Fruit fly (Drosophila melanogaster) whole organism, embryonic: ENCODE measurements around the gene Oatp33Eb.
A peak's percentile ranks its signal among the peaks of the same experiment; 100 is the strongest.

Experiments
- BtbVII ChIP-seq: fragments of 200-800 bp; sonication (Bioruptor generic); optimal IDR thresholded peaks from 3 replicates; lab custom pipeline; 2017; ENCODE audit warnings: missing biosample characterization, mild to moderate bottlenecking, missing genetic modification characterization
- C15 ChIP-seq: fragments of 200-800 bp; sonication (Bioruptor generic); IDR thresholded peaks from 3 replicates; pipeline ENCODE4 v1.3.6; 2022; ENCODE audit warnings: missing biosample characterization, missing genetic modification characterization
- CG11247 ChIP-seq: fragments of 200-800 bp; sonication (Bioruptor generic); IDR thresholded peaks from 2 replicates; pipeline ENCODE4 v1.3.6; 2022; ENCODE audit warnings: missing biosample characterization, missing genetic modification characterization
- CG17186 ChIP-seq: fragments of 200-800 bp; sonication (Bioruptor generic); optimal IDR thresholded peaks from 3 replicates; lab custom pipeline; 2017; ENCODE audit warnings: missing biosample characterization, missing genetic modification reagents, missing genetic modification characterization
- CG18476 ChIP-seq: fragments of 200-800 bp; sonication (Bioruptor generic); optimal IDR thresholded peaks from 2 replicates; lab custom pipeline; 2016; ENCODE audit warnings: missing biosample characterization, mild to moderate bottlenecking, missing genetic modification characterization
- CG2199 ChIP-seq: fragments of 200-800 bp; sonication (Bioruptor generic); IDR thresholded peaks from 3 replicates; pipeline ENCODE4 v1.3.6; 2022; ENCODE audit warnings: missing biosample characterization, missing genetic modification characterization
- CG2678 ChIP-seq: fragments of 200-800 bp; sonication (Bioruptor generic); optimal IDR thresholded peaks from 3 replicates; lab custom pipeline; 2019; ENCODE audit warnings: missing biosample characterization, mild to moderate bottlenecking, missing genetic modification characterization, moderate library complexity
- CG2889 ChIP-seq: fragments of 200-800 bp; sonication (Bioruptor generic); IDR thresholded peaks from 3 replicates; pipeline ENCODE4 v1.3.6; 2022; ENCODE audit warnings: missing biosample characterization, missing genetic modification characterization
- CG43689 ChIP-seq: fragments of 200-800 bp; sonication (Bioruptor generic); IDR thresholded peaks from 2 replicates; pipeline ENCODE4 v1.3.6; 2022; ENCODE audit warnings: missing biosample characterization, missing genetic modification characterization
- CG4730 ChIP-seq: fragments of 200-800 bp; sonication (Bioruptor generic); IDR thresholded peaks from 2 replicates; pipeline ENCODE4 v1.3.6; 2022; ENCODE audit warnings: missing biosample characterization, missing genetic modification characterization
- CG6272 ChIP-seq: fragments of 200-800 bp; sonication (Bioruptor generic); IDR thresholded peaks from 2 replicates; pipeline ENCODE4 v1.3.6; 2022; ENCODE audit warnings: missing biosample characterization, missing genetic modification characterization
- CG6791 ChIP-seq: fragments of 200-800 bp; sonication (Bioruptor generic); IDR thresholded peaks from 3 replicates; pipeline ENCODE4 v1.3.6; 2022; ENCODE audit warnings: missing biosample characterization, missing genetic modification characterization; ENCODE audit not compliant: partially characterized antibody
- CG8478 ChIP-seq: fragments of >200 bp; optimal IDR thresholded peaks from 2 replicates; lab custom pipeline; 2018
- CkIIα-i1 ChIP-seq: fragments of 200-800 bp; sonication (Bioruptor generic); IDR thresholded peaks from 2 replicates; pipeline ENCODE4 v1.3.6; 2022; ENCODE audit warnings: missing biosample characterization, missing genetic modification characterization
- Deaf1 ChIP-seq: fragments of 200-800 bp; optimal IDR thresholded peaks from 3 replicates; lab custom pipeline; 2019; ENCODE audit warnings: missing biosample characterization, mild to moderate bottlenecking, missing genetic modification characterization, moderate library complexity
- Doc3 ChIP-seq: fragments of 200-800 bp; sonication (Bioruptor generic); IDR thresholded peaks from 3 replicates; pipeline ENCODE4 v1.3.6; 2022; ENCODE audit warnings: missing biosample characterization, missing genetic modification characterization; ENCODE audit not compliant: partially characterized antibody
- E2f2 ChIP-seq: fragments of 200-800 bp; sonication (Bioruptor generic); IDR thresholded peaks from 2 replicates; pipeline ENCODE4 v1.3.6; 2022; ENCODE audit warnings: missing biosample characterization, missing genetic modification characterization
- Gsc ChIP-seq: fragments of 200-800 bp; sonication (Bioruptor generic); IDR thresholded peaks from 2 replicates; pipeline ENCODE4 v1.3.6; 2022; ENCODE audit warnings: missing biosample characterization, missing genetic modification characterization
- HLH3B ChIP-seq: fragments of 200-800 bp; sonication (Bioruptor generic); IDR thresholded peaks from 2 replicates; pipeline ENCODE4 v1.3.6; 2022; ENCODE audit warnings: missing biosample characterization, missing genetic modification characterization
- HLH4C ChIP-seq: fragments of 200-800 bp; sonication (Bioruptor generic); IDR thresholded peaks from 3 replicates; pipeline ENCODE4 v1.3.6; 2022; ENCODE audit warnings: missing biosample characterization, missing genetic modification characterization; ENCODE audit not compliant: partially characterized antibody
- Hand ChIP-seq: fragments of 200-800 bp; sonication (Bioruptor generic); optimal IDR thresholded peaks from 2 replicates; lab custom pipeline; 2017; ENCODE audit warnings: mild to moderate bottlenecking, missing biosample characterization, missing genetic modification reagents, missing genetic modification characterization
- Jarid2 ChIP-seq: fragments of 200-800 bp; sonication (Bioruptor generic); optimal IDR thresholded peaks from 3 replicates; lab custom pipeline; 2017; ENCODE audit warnings: mild to moderate bottlenecking, missing biosample characterization, missing genetic modification reagents, missing genetic modification characterization
- Neu2 ChIP-seq: fragments of 200-800 bp; sonication (Bioruptor generic); optimal IDR thresholded peaks from 3 replicates; lab custom pipeline; 2016; ENCODE audit warnings: missing biosample characterization, missing genetic modification characterization, borderline replicate concordance
- Pdp1 ChIP-seq, 2 experiments: fragments of 200-800 bp; sonication (Bioruptor generic); optimal IDR thresholded peaks; 3 replicates each; lab custom pipeline; 2016; ENCODE audit warnings: missing biosample characterization in 2 of 2, missing genetic modification characterization in 2 of 2, mild to moderate bottlenecking in 1 of 2, moderate library complexity in 1 of 2
- Scr ChIP-seq: fragments of 200-800 bp; sonication (Bioruptor generic); IDR thresholded peaks from 2 replicates; pipeline ENCODE4 v1.3.6; 2022; ENCODE audit warnings: missing biosample characterization, missing genetic modification characterization; ENCODE audit not compliant: partially characterized antibody
- Usf ChIP-seq: fragments of 200-800 bp; sonication (Bioruptor generic); optimal IDR thresholded peaks from 2 replicates; lab custom pipeline; 2017; ENCODE audit warnings: missing genotype, missing biosample characterization, missing genetic modification characterization
- Vsx1 ChIP-seq: fragments of 200-800 bp; sonication (Bioruptor generic); optimal IDR thresholded peaks from 2 replicates; lab custom pipeline; 2017; ENCODE audit warnings: missing biosample characterization, mild to moderate bottlenecking, missing genetic modification characterization, missing genetic modification reagents
- Xrp1 ChIP-seq: fragments of 200-800 bp; sonication (Bioruptor generic); IDR thresholded peaks from 2 replicates; pipeline ENCODE4 v1.3.6; 2022; ENCODE audit warnings: missing biosample characterization, missing genetic modification characterization
- az2 ChIP-seq: fragments of 200-800 bp; sonication (Bioruptor generic); optimal IDR thresholded peaks from 3 replicates; lab custom pipeline; 2016; ENCODE audit warnings: missing biosample characterization, missing genetic modification characterization
- bsh ChIP-seq, 2 experiments: fragments of 200-800 bp; sonication (Bioruptor generic); optimal IDR thresholded peaks; 2 replicates each; lab custom pipeline; 2017 to 2018; ENCODE audit warnings: mild to moderate bottlenecking in 2 of 2, missing biosample characterization in 2 of 2, missing genetic modification characterization in 2 of 2, moderate library complexity in 1 of 2
- chinmo ChIP-seq: fragments of 200-800 bp; sonication (Bioruptor generic); IDR thresholded peaks from 4 replicates; pipeline ENCODE4 v1.3.6; 2022; ENCODE audit warnings: missing biosample characterization, missing genetic modification characterization; ENCODE audit not compliant: partially characterized antibody
- dan ChIP-seq: fragments of 200-800 bp; sonication (Bioruptor generic); IDR thresholded peaks from 2 replicates; pipeline ENCODE4 v1.3.6; 2022; ENCODE audit warnings: missing biosample characterization, missing genetic modification characterization
- dati ChIP-seq: fragments of 200-800 bp; sonication (Bioruptor generic); IDR thresholded peaks from 2 replicates; pipeline ENCODE4 v1.3.6; 2022; ENCODE audit warnings: missing biosample characterization, missing genetic modification characterization
- h ChIP-seq: fragments of >200 bp; optimal IDR thresholded peaks from 2 replicates; lab custom pipeline; 2017
- inv ChIP-seq: fragments of 200-800 bp; sonication (Bioruptor generic); IDR thresholded peaks from 2 replicates; pipeline ENCODE4 v1.3.6; 2022; ENCODE audit warnings: missing biosample characterization, missing genetic modification characterization; ENCODE audit not compliant: partially characterized antibody
- lab ChIP-seq: fragments of 200-800 bp; sonication (Bioruptor generic); optimal IDR thresholded peaks from 3 replicates; lab custom pipeline; 2017; ENCODE audit warnings: missing biosample characterization, missing genetic modification characterization, mild to moderate bottlenecking, moderate library complexity, missing genetic modification reagents
- lbe ChIP-seq: fragments of 200-800 bp; sonication (Bioruptor generic); optimal IDR thresholded peaks from 2 replicates; lab custom pipeline; 2016; ENCODE audit warnings: missing biosample characterization, mild to moderate bottlenecking, missing genetic modification characterization
- lola ChIP-seq, 3 experiments: fragments of >200 bp in 2 of 3; fragments of 200-800 bp in 1 of 3; sonication (Bioruptor generic) in 1 of 3; optimal IDR thresholded peaks; 2 replicates each; lab custom pipeline; 2017 to 2019; ENCODE audit warnings: missing biosample characterization in 3 of 3, missing genetic modification characterization in 3 of 3, mild to moderate bottlenecking in 1 of 3, moderate library complexity in 1 of 3
- maf-S ChIP-seq: fragments of 200-800 bp; sonication (Bioruptor generic); optimal IDR thresholded peaks from 2 replicates; lab custom pipeline; 2016; ENCODE audit warnings: missing biosample characterization, missing genetic modification characterization
- nmo ChIP-seq: fragments of 200-800 bp; sonication (Bioruptor generic); optimal IDR thresholded peaks from 2 replicates; lab custom pipeline; 2018; ENCODE audit warnings: missing biosample characterization, mild to moderate bottlenecking, missing genetic modification characterization, moderate library complexity
- odd ChIP-seq: fragments of 200-800 bp; sonication (Bioruptor generic); optimal IDR thresholded peaks from 2 replicates; lab custom pipeline; 2017; ENCODE audit warnings: missing biosample characterization, mild to moderate bottlenecking, missing genetic modification characterization
- org-1 ChIP-seq: fragments of 200-800 bp; sonication (Bioruptor generic); optimal IDR thresholded peaks from 2 replicates; lab custom pipeline; 2017; ENCODE audit warnings: missing biosample characterization, missing genetic modification characterization
- pum ChIP-seq: fragments of 200-800 bp; sonication (Bioruptor generic); optimal IDR thresholded peaks from 2 replicates; lab custom pipeline; 2016; ENCODE audit warnings: missing biosample characterization, missing genetic modification characterization
- ro ChIP-seq: fragments of 200-800 bp; sonication (Bioruptor generic); IDR thresholded peaks from 2 replicates; pipeline ENCODE4 v1.3.6; 2022; ENCODE audit warnings: missing biosample characterization, missing genetic modification characterization
- sob ChIP-seq: fragments of 200-800 bp; sonication (Bioruptor generic); IDR thresholded peaks from 2 replicates; pipeline ENCODE4 v1.3.6; 2022; ENCODE audit warnings: missing biosample characterization, missing genetic modification characterization
- wor ChIP-seq: fragments of 200-800 bp; sonication (Bioruptor generic); IDR thresholded peaks from 2 replicates; pipeline ENCODE4 v1.3.6; 2022; ENCODE audit warnings: missing biosample characterization, missing genetic modification characterization
- yki ChIP-seq: fragments of >200 bp; optimal IDR thresholded peaks from 3 replicates; lab custom pipeline; 2018
- zfh2 ChIP-seq: fragments of 200-800 bp; sonication (Bioruptor generic); optimal IDR thresholded peaks from 2 replicates; lab custom pipeline; 2016; ENCODE audit warnings: missing biosample characterization, missing genetic modification characterization

The Oatp33Eb gene

DNA sequence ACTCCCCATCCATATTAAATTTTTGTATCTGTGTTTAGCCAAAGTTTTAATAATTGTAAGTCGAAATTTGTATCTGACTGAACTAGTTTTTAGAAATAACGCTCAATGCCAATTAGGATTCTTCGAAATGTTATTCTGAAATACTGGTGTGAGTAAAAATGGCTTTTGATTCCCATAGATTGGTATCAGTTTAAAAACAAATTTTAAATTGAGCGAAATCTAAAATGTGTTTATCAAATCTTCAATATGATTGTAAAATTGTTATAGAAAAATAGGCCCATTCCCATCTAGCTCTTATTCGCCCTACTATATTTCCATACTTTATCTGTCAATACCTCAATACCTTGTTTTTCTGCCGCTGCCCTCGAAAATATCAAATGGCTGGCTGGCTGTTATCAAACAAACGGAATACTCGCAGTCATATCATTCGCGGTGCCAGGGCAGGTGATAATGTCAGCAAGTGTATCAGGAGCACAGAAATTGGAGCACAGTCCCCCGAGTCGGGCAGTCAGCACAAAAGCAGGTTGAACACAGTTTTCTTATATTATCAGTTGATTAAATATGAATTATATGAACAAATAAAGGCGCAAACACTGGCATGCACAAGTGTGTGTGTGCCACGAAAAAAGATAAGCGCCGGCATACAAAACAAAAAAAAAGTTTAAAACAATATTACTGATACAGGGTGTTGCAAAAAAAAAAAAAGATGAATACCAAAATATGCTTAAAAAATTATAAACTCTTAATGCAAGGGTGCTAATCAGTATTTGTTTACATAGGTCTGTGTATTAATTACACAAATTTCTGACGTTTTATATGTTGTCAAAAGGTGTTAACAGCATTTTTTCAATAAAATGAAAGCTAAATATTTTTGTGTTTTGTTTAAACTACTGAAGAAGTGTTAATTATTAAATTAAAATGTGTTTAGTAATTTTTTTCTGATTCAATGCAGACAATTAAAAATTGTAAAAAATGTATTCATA is 49.3 kb downstream of the Oatp33Eb start, which contains the start of gene t-cup (continued):
- TF ChIP-seq Xrp1: peak; percentile 80
- TF ChIP-seq Gsc: no peak
- no peak for TF ChIP-seq CG8478
- TF ChIP-seq CG6791 (GFP tag; lab: Robert Waterston, UW): no peak
- TF ChIP-seq az2 (GFP tag; lab: Kevin White, UChicago): peak; percentile 10
- peak; percentile 87 for TF ChIP-seq odd
- TF ChIP-seq C15: 0 out of 3 replicates have a peak, but pooled peaks have one; percentile 12
- TF ChIP-seq lbe (GFP tag; lab: Kevin White, UChicago): peak; percentile 93
- peak; percentile 46 for TF ChIP-seq CG17186
- peak; percentile 39; the same call in 1 of the 2 replicates for TF ChIP-seq E2f2 (GFP tag; lab: Robert Waterston, UW)
- peak; percentile 60 for TF ChIP-seq Deaf1
- TF ChIP-seq dan: no peak
- peak; percentile 92 for TF ChIP-seq Vsx1 (GFP tag; lab: Kevin White, UChicago)
- no peak for TF ChIP-seq zfh2
- no peak for TF ChIP-seq ro
- TF ChIP-seq CG6272: no peak
- TF ChIP-seq dati (GFP tag; lab: Robert Waterston, UW): no peak
- TF ChIP-seq CkIIα-i1 (GFP tag; lab: Robert Waterston, UW): peak; percentile 44; the same call in 1 of the 2 replicates
- TF ChIP-seq pum: peak; percentile 18
- peak; percentile 82 for TF ChIP-seq CG2678 (tag; lab: Kevin White, UChicago)
- TF ChIP-seq yki (lab: Kevin White, UChicago): no peak
- TF ChIP-seq Pdp1 (GFP tag; optimal IDR thresholded peaks at IDR 0.05; lab: Kevin White, UChicago): peak; percentile 50 to 88
- TF ChIP-seq Hand (GFP tag; lab: Kevin White, UChicago): peak; percentile 64
- TF ChIP-seq Scr (GFP tag; lab: Robert Waterston, UW): no peak
- TF ChIP-seq CG4730 (GFP tag; lab: Robert Waterston, UW): no peak
- no peak for TF ChIP-seq HLH4C (GFP tag; lab: Robert Waterston, UW)
- peak; percentile 50; the same call in 1 of the 2 replicates for TF ChIP-seq HLH3B (GFP tag; lab: Robert Waterston, UW)
- TF ChIP-seq inv (GFP tag; lab: Robert Waterston, UW): no peak
- TF ChIP-seq lola (GFP tag; optimal IDR thresholded peaks at IDR 0.05; lab: Kevin White, UChicago): peak in 1 of 3 experiments; percentile 18
- TF ChIP-seq lab (GFP tag; lab: Kevin White, UChicago): peak; percentile 96
- no peak for TF ChIP-seq CG2199 (GFP tag; lab: Robert Waterston, UW)
- TF ChIP-seq h (lab: Kevin White, UChicago): no peak
- no peak for TF ChIP-seq CG2889 (GFP tag; lab: Robert Waterston, UW)
- no peak for TF ChIP-seq wor (GFP tag; lab: Robert Waterston, UW)
- peak; percentile 80 for TF ChIP-seq org-1 (GFP tag; lab: Kevin White, UChicago)
- TF ChIP-seq Usf (GFP tag; lab: Kevin White, UChicago): no peak
- peak; percentile 20 for TF ChIP-seq maf-S (GFP tag; lab: Kevin White, UChicago)
- no peak for TF ChIP-seq CG43689 (GFP tag; lab: Robert Waterston, UW)
- TF ChIP-seq Neu2 (GFP tag; lab: Kevin White, UChicago): no peak
- peak; percentile 69 for TF ChIP-seq CG18476 (GFP tag; lab: Kevin White, UChicago)
- peak; percentile 52; the same call in 1 of the 2 replicates for TF ChIP-seq CG11247
- TF ChIP-seq bsh (GFP tag; optimal IDR thresholded peaks at IDR 0.05; lab: Kevin White, UChicago): peak in 1 of 2 experiments; percentile 81
- peak; percentile 64 for TF ChIP-seq Jarid2
- TF ChIP-seq sob: peak; percentile 78; the same call in 1 of the 2 replicates
- TF ChIP-seq Doc3 (GFP tag; lab: Robert Waterston, UW): no peak
- peak; percentile 22 for TF ChIP-seq nmo (GFP tag; lab: Kevin White, UChicago)
- TF ChIP-seq chinmo (GFP tag; lab: Robert Waterston, UW): 0 out of 4 replicates have a peak, but pooled peaks have one; percentile 62
- TF ChIP-seq BtbVII (GFP tag; lab: Kevin White, UChicago): peak; percentile 90
